Worm (Caenorhabditis elegans) whole organism, L4 larva: ENCODE data around the gene C09E7.10.

ENCODE experiments used
- R02D3.7 ChIP-seq: fragments of 150-350 bp; sonication (generic microtip); optimal IDR thresholded peaks from 3 replicates; lab custom pipeline; 2014; ENCODE audit warnings: missing biosample characterization, missing genetic modification characterization
- Y105C5A.15 ChIP-seq: fragments of 200-800 bp; sonication (Bioruptor generic); IDR thresholded peaks from 2 replicates; pipeline ENCODE4 v1.3.6; 2022; ENCODE audit warnings: missing genetic modification characterization, missing compliant biosample characterization
- ZK546.5 ChIP-seq, 2 experiments: sonication (generic microtip); optimal IDR thresholded peaks; 2 replicates each; lab custom pipeline; 2017; ENCODE audit warnings: missing biosample characterization in 2 of 2, missing genetic modification characterization in 2 of 2
- aly-2 ChIP-seq: sonication (generic microtip); optimal IDR thresholded peaks from 2 replicates; lab custom pipeline; 2018; ENCODE audit warnings: missing biosample characterization, missing genetic modification characterization
- ces-1 ChIP-seq: fragments of 150-350 bp; sonication (generic microtip); optimal IDR thresholded peaks from 4 replicates; lab custom pipeline; 2014; ENCODE audit warnings: missing biosample characterization, missing genetic modification reagents, missing genetic modification characterization
- mdl-1 ChIP-seq, 2 experiments: fragments of 150-350 bp in 1 of 2; sonication (generic microtip) in 1 of 2; optimal IDR thresholded peaks; 2 replicates each; lab custom pipeline; 2014 to 2017; ENCODE audit warnings: missing biosample characterization in 2 of 2, missing genetic modification characterization in 2 of 2
- mdt-29 ChIP-seq: fragments of 200-800 bp; sonication (Bioruptor generic); IDR thresholded peaks from 2 replicates; pipeline ENCODE4 v1.3.6; 2022; ENCODE audit warnings: missing genetic modification reagents, missing genetic modification characterization, missing compliant biosample characterization
- mes-2 ChIP-seq: sonication (generic microtip); optimal IDR thresholded peaks from 2 replicates; lab custom pipeline; 2016; ENCODE audit warnings: missing genotype, mild to moderate bottlenecking, missing genetic modification characterization, missing compliant biosample characterization; ENCODE audit not compliant: poor library complexity, severe bottlenecking
- nhr-11 ChIP-seq: fragments of 150-350 bp; optimal IDR thresholded peaks from 2 replicates; lab custom pipeline; 2014; ENCODE audit warnings: missing biosample characterization, missing genetic modification characterization
- nhr-237 ChIP-seq: sonication (generic microtip); optimal IDR thresholded peaks from 2 replicates; lab custom pipeline; 2017; ENCODE audit warnings: missing biosample characterization, missing genetic modification characterization
- pqm-1 ChIP-seq: sonication (generic microtip); optimal IDR thresholded peaks from 2 replicates; lab custom pipeline; 2017; ENCODE audit warnings: missing biosample characterization, missing genetic modification characterization
- saeg-2 ChIP-seq: fragments of 200-800 bp; sonication (Bioruptor generic); IDR thresholded peaks from 2 replicates; pipeline ENCODE4 v1.3.6; 2022; ENCODE audit warnings: missing genetic modification reagents, missing genetic modification characterization, missing compliant biosample characterization
- unc-130 ChIP-seq: sonication (generic microtip); optimal IDR thresholded peaks from 2 replicates; lab custom pipeline; 2016; ENCODE audit warnings: missing genetic modification reagents, missing genetic modification characterization, missing compliant biosample characterization

- TF ChIP-seq saeg-2 (GFP tag; lab: Robert Waterston, UW), result no peak
- TF ChIP-seq aly-2 (tag; lab: Kevin White, UChicago), result no peak
- no peak for TF ChIP-seq Y105C5A.15 (GFP tag; lab: Robert Waterston, UW)
- no peak for TF ChIP-seq pqm-1
- no peak for TF ChIP-seq unc-130
- TF ChIP-seq ces-1 (GFP tag; lab: Kevin White, UChicago), result no peak
- TF ChIP-seq ZK546.5 (tag; optimal IDR thresholded peaks at IDR 0.05; lab: Kevin White, UChicago), result no peak
- TF ChIP-seq mdt-29, result no peak
- TF ChIP-seq nhr-237, result no peak
- no peak for TF ChIP-seq mdl-1 (tag; optimal IDR thresholded peaks at IDR 0.05; lab: Kevin White, UChicago)
- TF ChIP-seq R02D3.7 (tag; lab: Kevin White, UChicago), result no peak
- TF ChIP-seq mes-2, result no peak
- TF ChIP-seq nhr-11, result no peak
Measured at ce11 chrIII:6509301-6509700, 10.5 kb downstream of the C09E7.10 start.
